Worm (Caenorhabditis elegans) whole organism, young adult: ENCODE results near the gene srj-21.

Experiments
- B0035.1 ChIP-seq: sonication (generic microtip); optimal IDR thresholded peaks from 2 replicates; lab custom pipeline; 2016; ENCODE audit warnings: missing genetic modification characterization, mild to moderate bottlenecking, missing compliant biosample characterization, missing genotype, missing genetic modification reagents
- B0261.1 ChIP-seq: sonication (generic microtip); optimal IDR thresholded peaks from 2 replicates; lab custom pipeline; 2016; ENCODE audit warnings: mild to moderate bottlenecking, missing genetic modification characterization, moderate library complexity, missing compliant biosample characterization
- F52B5.7 ChIP-seq: sonication (generic microtip); optimal IDR thresholded peaks from 2 replicates; lab custom pipeline; 2016; ENCODE audit warnings: mild to moderate bottlenecking, missing genetic modification characterization, missing compliant biosample characterization
- F57A8.1 ChIP-seq: fragments of 200-800 bp; sonication (Bioruptor generic); optimal IDR thresholded peaks from 2 replicates; lab custom pipeline; 2018; ENCODE audit warnings: mild to moderate bottlenecking, missing genetic modification characterization, moderate library complexity, missing compliant biosample characterization
- Y53F4B.3 ChIP-seq: fragments of 200-800 bp; sonication (Bioruptor generic); IDR thresholded peaks from 2 replicates; pipeline ENCODE4 v1.3.6; 2022; ENCODE audit warnings: missing genetic modification reagents, missing genetic modification characterization, missing compliant biosample characterization
- Y56A3A.18 ChIP-seq: fragments of 200-800 bp; sonication (Bioruptor generic); IDR thresholded peaks from 2 replicates; pipeline ENCODE4 v1.3.6; 2022; ENCODE audit warnings: missing genetic modification reagents, missing genetic modification characterization, missing compliant biosample characterization
- Y67H2A.10 ChIP-seq: fragments of 200-800 bp; sonication (Bioruptor generic); conservative IDR thresholded peaks from 2 replicates; pipeline ENCODE4 v1.3.6; 2022; ENCODE audit warnings: missing genetic modification reagents, missing genetic modification characterization, missing compliant biosample characterization
- Y79H2A.3 ChIP-seq: fragments of 200-800 bp; sonication (Bioruptor generic); conservative IDR thresholded peaks from 2 replicates; pipeline ENCODE4 v1.3.6; 2022; ENCODE audit warnings: missing genetic modification reagents, missing genetic modification characterization, missing compliant biosample characterization
- ZK185.1 ChIP-seq: sonication (generic microtip); optimal IDR thresholded peaks from 2 replicates; lab custom pipeline; 2016; ENCODE audit warnings: mild to moderate bottlenecking, missing genetic modification characterization, missing compliant biosample characterization; ENCODE audit not compliant: poor library complexity, severe bottlenecking
- athp-1 ChIP-seq: sonication (generic microtip); optimal IDR thresholded peaks from 2 replicates; lab custom pipeline; 2017; ENCODE audit warnings: mild to moderate bottlenecking, missing genetic modification characterization, missing compliant biosample characterization
- cebp-1 ChIP-seq, 2 experiments: fragments of 200-800 bp in 1 of 2; sonication (Bioruptor generic) in 1 of 2; sonication (generic microtip) in 1 of 2; IDR thresholded peaks in 1 of 2; optimal IDR thresholded peaks in 1 of 2; 2 replicates each; pipeline versions ENCODE4 v1.3.6 to Lab custom; 2017 to 2022; ENCODE audit warnings: missing compliant biosample characterization in 2 of 2, missing genetic modification characterization in 2 of 2, mild to moderate bottlenecking in 1 of 2, missing genetic modification reagents in 1 of 2, moderate library complexity in 1 of 2
- ceh-40 ChIP-seq: fragments of 200-800 bp; sonication (Bioruptor generic); IDR thresholded peaks from 2 replicates; pipeline ENCODE4 v1.3.6; 2022; ENCODE audit warnings: missing genetic modification characterization, missing compliant biosample characterization
- ceh-79 ChIP-seq: sonication (generic microtip); optimal IDR thresholded peaks from 2 replicates; lab custom pipeline; 2017; ENCODE audit warnings: mild to moderate bottlenecking, missing genetic modification characterization, missing compliant biosample characterization
- dpff-1 ChIP-seq: sonication (generic microtip); optimal IDR thresholded peaks from 2 replicates; lab custom pipeline; 2017; ENCODE audit warnings: mild to moderate bottlenecking, missing genetic modification characterization, missing compliant biosample characterization
- egl-44 ChIP-seq: fragments of 200-800 bp; sonication (Bioruptor generic); IDR thresholded peaks from 2 replicates; pipeline ENCODE4 v1.3.6; 2022; ENCODE audit warnings: missing genetic modification reagents, missing genetic modification characterization, missing compliant biosample characterization
- egrh-3 ChIP-seq: fragments of 200-800 bp; sonication (Bioruptor generic); IDR thresholded peaks from 2 replicates; pipeline ENCODE4 v1.3.6; 2022; ENCODE audit warnings: missing genetic modification reagents, missing genetic modification characterization, missing compliant biosample characterization
- ekl-4 ChIP-seq: fragments of 200-800 bp; sonication (Bioruptor generic); IDR thresholded peaks from 2 replicates; pipeline ENCODE4 v1.3.6; 2022; ENCODE audit warnings: missing genetic modification reagents, missing genetic modification characterization, missing compliant biosample characterization
- gei-17 ChIP-seq: fragments of 200-800 bp; sonication (Bioruptor generic); optimal IDR thresholded peaks from 2 replicates; lab custom pipeline; 2018; ENCODE audit warnings: mild to moderate bottlenecking, missing genetic modification characterization, missing compliant biosample characterization
- hlh-12 ChIP-seq: sonication (generic microtip); optimal IDR thresholded peaks from 2 replicates; lab custom pipeline; 2016; ENCODE audit warnings: missing genetic modification characterization, missing compliant biosample characterization
- hrde-1 ChIP-seq: sonication (generic microtip); optimal IDR thresholded peaks from 2 replicates; lab custom pipeline; 2016; ENCODE audit warnings: missing genetic modification characterization, mild to moderate bottlenecking, missing compliant biosample characterization, moderate library complexity, missing genotype, missing genetic modification reagents, borderline replicate concordance
- lin-35 ChIP-seq, 3 experiments: fragments of 150-350 bp in 2 of 3; sonication (generic microtip) in 1 of 3; optimal IDR thresholded peaks; 2 replicates each; lab custom pipeline; 2014 to 2018; ENCODE audit warnings: missing biosample characterization in 3 of 3, missing genetic modification characterization in 3 of 3, missing genetic modification reagents in 3 of 3
- madf-3 ChIP-seq: fragments of 200-800 bp; sonication (Bioruptor generic); IDR thresholded peaks from 2 replicates; pipeline ENCODE4 v1.3.6; 2022; ENCODE audit warnings: missing genetic modification reagents, missing genetic modification characterization, missing compliant biosample characterization
- mcd-1 ChIP-seq: fragments of 200-800 bp; sonication (Bioruptor generic); IDR thresholded peaks from 2 replicates; pipeline ENCODE4 v1.3.6; 2022; ENCODE audit warnings: missing genetic modification reagents, missing genetic modification characterization, missing compliant biosample characterization
- mel-28 ChIP-seq: sonication (generic microtip); optimal IDR thresholded peaks from 2 replicates; lab custom pipeline; 2016; ENCODE audit warnings: borderline replicate concordance, mild to moderate bottlenecking, missing genetic modification characterization, missing compliant biosample characterization
- mes-4 ChIP-seq: sonication (generic microtip); optimal IDR thresholded peaks from 2 replicates; lab custom pipeline; 2016; ENCODE audit warnings: missing genotype, missing genetic modification characterization, missing compliant biosample characterization
- nfyb-1 ChIP-seq: fragments of 200-800 bp; sonication (Bioruptor generic); IDR thresholded peaks from 2 replicates; pipeline ENCODE4 v1.3.6; 2022; ENCODE audit warnings: missing genetic modification reagents, missing genetic modification characterization, missing compliant biosample characterization
- nhr-80 ChIP-seq: sonication (generic microtip); optimal IDR thresholded peaks from 2 replicates; lab custom pipeline; 2016; ENCODE audit warnings: missing genetic modification characterization, missing compliant biosample characterization
- pha-4 ChIP-seq: fragments of 150-350 bp; sonication (generic microtip); optimal IDR thresholded peaks from 2 replicates; lab custom pipeline; 2014; ENCODE audit warnings: missing biosample characterization, missing genetic modification reagents, missing genetic modification characterization
- snpc-3.4 ChIP-seq: sonication (generic microtip); optimal IDR thresholded peaks from 2 replicates; lab custom pipeline; 2017; ENCODE audit warnings: missing genetic modification characterization, mild to moderate bottlenecking, missing compliant biosample characterization, antibody characterized with exemption, moderate library complexity, missing genotype, missing genetic modification reagents
- sptf-2 ChIP-seq: fragments of 200-800 bp; sonication (Bioruptor generic); optimal IDR thresholded peaks from 2 replicates; lab custom pipeline; 2018; ENCODE audit warnings: mild to moderate bottlenecking, missing genetic modification characterization, missing compliant biosample characterization
- unc-130 ChIP-seq: sonication (generic microtip); optimal IDR thresholded peaks from 2 replicates; lab custom pipeline; 2016; ENCODE audit warnings: missing genetic modification reagents, missing genetic modification characterization, missing compliant biosample characterization
- unc-62 ChIP-seq: fragments of 150-350 bp; optimal IDR thresholded peaks from 2 replicates; lab custom pipeline; 2014; ENCODE audit warnings: missing biosample characterization, missing genetic modification reagents, missing genetic modification characterization
- ztf-26 ChIP-seq: sonication (generic microtip); optimal IDR thresholded peaks from 2 replicates; lab custom pipeline; 2017; ENCODE audit warnings: missing genetic modification characterization, missing compliant biosample characterization
- ztf-28 ChIP-seq: fragments of 200-800 bp; sonication (Bioruptor generic); IDR thresholded peaks from 2 replicates; pipeline ENCODE4 v1.3.6; 2022; ENCODE audit warnings: missing genetic modification reagents, missing genetic modification characterization, missing compliant biosample characterization
- ztf-3 ChIP-seq: fragments of 200-800 bp; sonication (Bioruptor generic); optimal IDR thresholded peaks from 2 replicates; lab custom pipeline; 2018; ENCODE audit warnings: mild to moderate bottlenecking, missing genetic modification characterization, missing compliant biosample characterization
- ztf-6 ChIP-seq: fragments of 200-800 bp; sonication (Bioruptor generic); IDR thresholded peaks from 2 replicates; pipeline ENCODE4 v1.3.6; 2022; ENCODE audit warnings: missing genetic modification reagents, missing genetic modification characterization, missing compliant biosample characterization

The srj-21 gene

DNA sequence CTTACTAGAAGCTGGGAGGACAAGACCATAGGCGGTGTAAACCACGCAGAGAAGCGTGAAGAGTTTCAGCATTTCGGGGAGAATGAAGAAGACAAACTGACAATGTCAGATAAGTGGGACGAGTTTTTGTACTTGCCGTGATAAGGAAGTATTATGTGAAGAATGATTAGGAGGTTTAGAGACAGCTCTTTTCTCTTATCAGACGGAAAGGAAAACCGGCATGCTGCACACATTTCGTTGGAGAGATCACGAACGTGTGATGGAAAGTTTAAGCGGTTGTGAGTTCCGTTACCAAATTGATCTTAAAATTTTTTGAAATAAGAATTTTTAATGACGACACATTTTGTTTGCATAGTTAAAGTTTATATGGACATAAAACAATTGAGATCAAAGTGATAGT lies 5.5 kb downstream of the srj-21 start, which contains the start of gene F28H7.3:
Gene F28H7.3 (minus strand): TSS at position 159 of the 400 bp plus-strand sequence.
- TF ChIP-seq Y67H2A.10 (GFP tag; lab: Robert Waterston, UW) (no peak), nhr-80 (tag; lab: Kevin White, UChicago) (peak; percentile 90)
- TF ChIP-seq, all 124 proteins: peak for 1

DNA sequence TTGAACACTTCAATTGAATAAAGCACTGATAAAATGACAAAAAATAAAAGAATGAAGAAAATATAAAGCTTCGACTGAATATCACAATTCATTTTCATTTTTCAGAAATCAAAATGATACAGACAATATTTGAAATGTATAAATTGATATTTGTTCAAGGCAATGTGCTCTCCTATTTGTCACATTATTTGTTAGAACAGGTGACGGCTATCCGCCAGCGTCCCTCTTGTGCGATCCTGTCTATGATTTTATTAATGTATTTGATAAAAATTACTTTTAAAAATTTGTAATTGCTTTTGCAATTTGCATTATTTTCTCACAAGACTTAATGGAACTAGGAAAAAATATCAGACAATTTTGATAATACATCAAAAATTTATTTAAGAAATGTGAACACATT lies 8.9 kb downstream of the srj-21 start, which contains the start of gene F28H7.7:
Gene F28H7.7 (minus strand): TSS at position 101 of the 400 bp plus-strand sequence.
- TF ChIP-seq ztf-28 (GFP tag; lab: Robert Waterston, UW) (no peak), ztf-6 (GFP tag; lab: Robert Waterston, UW) (no peak), hrde-1 (no peak), hlh-12 (no peak), unc-130 (no peak), gei-17 (GFP tag; lab: Kevin White, UChicago) (no peak), lin-35 (GFP tag; optimal IDR thresholded peaks at IDR 0.05; lab: Kevin White, UChicago) (no peak), dpff-1 (no peak), F57A8.1 (no peak), ekl-4 (no peak), egrh-3 (GFP tag; lab: Robert Waterston, UW) (no peak), ztf-3 (GFP tag; lab: Kevin White, UChicago) (no peak), Y53F4B.3 (GFP tag; lab: Robert Waterston, UW) (no peak), pha-4 (tag; lab: Kevin White, UChicago) (no peak), athp-1 (tag; lab: Kevin White, UChicago) (no peak), ceh-40 (GFP tag; lab: Robert Waterston, UW) (no peak), ceh-79 (no peak), F52B5.7 (tag; lab: Kevin White, UChicago) (no peak), egl-44 (GFP tag; lab: Robert Waterston, UW) (no peak), nfyb-1 (GFP tag; lab: Robert Waterston, UW) (no peak)
- TF ChIP-seq, all 124 proteins: peak for 0

DNA sequence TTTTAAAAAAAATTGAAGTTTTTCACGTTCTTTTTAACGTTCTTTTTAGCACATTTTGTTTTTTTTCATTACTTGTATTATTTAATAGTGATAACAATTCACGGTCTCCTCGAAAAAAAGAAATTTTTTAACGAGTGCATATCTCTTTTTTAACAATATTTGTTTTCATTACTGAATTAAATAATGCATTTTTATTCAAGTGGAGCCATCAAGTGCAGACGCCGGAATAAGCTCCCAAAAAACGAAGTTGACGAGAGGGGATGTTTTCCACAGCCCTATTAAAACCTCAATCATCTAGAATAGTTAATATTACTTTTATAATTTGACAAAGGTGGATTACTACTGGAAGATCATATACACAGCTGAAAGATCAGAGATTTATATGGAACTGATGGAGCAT lies 11.6 kb downstream of the srj-21 start, which contains the start of gene irld-6:
Gene irld-6 (minus strand): TSS at position 101 of the 400 bp plus-strand sequence.
- TF ChIP-seq mel-28 (no peak), ztf-26 (tag; lab: Kevin White, UChicago) (no peak), Y56A3A.18 (GFP tag; lab: Robert Waterston, UW) (no peak), mes-4 (no peak), pha-4 (tag; lab: Kevin White, UChicago) (no peak), snpc-3.4 (tag; lab: Kevin White, UChicago) (no peak), B0261.1 (tag; lab: Kevin White, UChicago) (no peak), madf-3 (no peak), gei-17 (GFP tag; lab: Kevin White, UChicago) (no peak), unc-62 (no peak), lin-35 (GFP tag; optimal IDR thresholded peaks at IDR 0.05; lab: Kevin White, UChicago) (no peak), B0035.1 (tag; lab: Kevin White, UChicago) (no peak), Y53F4B.3 (GFP tag; lab: Robert Waterston, UW) (no peak), sptf-2 (GFP tag; lab: Kevin White, UChicago) (no peak), mcd-1 (no peak), Y79H2A.3 (GFP tag; lab: Robert Waterston, UW) (no peak), ZK185.1 (tag; lab: Kevin White, UChicago) (no peak)

DNA sequence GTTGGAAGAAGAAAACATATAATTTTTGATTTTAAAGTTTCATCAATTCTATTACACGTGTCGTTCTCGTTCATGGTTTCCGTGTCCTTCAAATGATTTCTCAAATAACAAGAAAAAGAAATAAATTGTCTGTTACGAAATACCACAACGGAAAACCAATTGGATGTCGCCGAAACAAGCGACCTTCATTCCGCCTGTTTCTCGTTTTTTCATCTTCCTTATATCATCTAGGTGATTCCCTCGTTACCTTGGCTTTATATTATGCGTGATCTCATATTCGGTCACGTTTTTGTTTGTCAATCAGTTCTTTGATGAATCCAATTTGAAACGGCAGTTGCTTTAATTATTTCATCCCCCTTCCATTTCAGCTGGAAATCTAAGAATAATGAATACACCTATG lies 12.0 kb downstream of the srj-21 start:
- no peak for TF ChIP-seq ztf-28 (GFP tag; lab: Robert Waterston, UW)
- peak; percentile 57; the same call in 1 of the 2 replicates for TF ChIP-seq cebp-1 (GFP tag; IDR thresholded peaks at IDR 0.05; lab: Robert Waterston, UW)
- no peak for TF ChIP-seq cebp-1 (tag; optimal IDR thresholded peaks at IDR 0.05; lab: Kevin White, UChicago)
- TF ChIP-seq, all 124 proteins: peak for 1
